Fruit fly (Drosophila melanogaster): ENCODE results near the gene CG10650.

The CG10650 gene

DNA sequence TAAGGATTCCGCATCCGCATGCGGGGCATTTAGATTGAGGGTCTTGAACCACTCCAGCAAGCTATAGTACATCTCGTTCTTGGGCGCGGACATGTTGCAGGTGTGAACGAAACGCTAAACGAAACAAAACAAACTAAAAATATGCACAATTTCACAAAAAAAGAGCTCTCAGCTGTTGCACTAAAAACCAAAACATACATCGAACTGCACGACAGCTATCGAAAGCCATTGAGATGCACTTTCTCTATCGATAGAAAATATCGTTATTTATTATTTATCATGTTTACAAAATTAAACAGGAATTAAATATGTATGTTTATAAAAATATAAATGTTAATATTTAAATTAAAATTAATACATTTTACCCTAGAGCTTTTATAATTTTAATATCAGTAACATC lies 37.6 kb upstream of the CG10650 start, which contains the start of gene hook (continued):
- TF ChIP-seq Dref (GFP tag; IDR thresholded peaks at IDR 0.05) (peak; percentile 69), hbn (GFP tag; IDR thresholded peaks at IDR 0.05; ENCODE audit: partially characterized antibody) (peak; percentile 75), Nf-YB (GFP tag; optimal IDR thresholded peaks at IDR 0.05) (no peak), CG6254 (GFP tag; optimal IDR thresholded peaks at IDR 0.05) (no peak), Atf3 (GFP tag; optimal IDR thresholded peaks at IDR 0.05) (no peak), inv (GFP tag; IDR thresholded peaks at IDR 0.05; ENCODE audit: partially characterized antibody) (peak; percentile 67), CG31388 (GFP tag; optimal IDR thresholded peaks at IDR 0.05) (no peak), disco-r (GFP tag; optimal IDR thresholded peaks at IDR 0.05) (no peak), Bteb2 (GFP tag; optimal IDR thresholded peaks at IDR 0.05) (no peak), unc-4 (GFP tag; IDR thresholded peaks at IDR 0.05; ENCODE audit: partially characterized antibody) (peak; percentile 72), CG15514 (GFP tag; optimal IDR thresholded peaks at IDR 0.05) (no peak), Oli (tag; optimal IDR thresholded peaks at IDR 0.05) (no peak), NC2α (GFP tag; optimal IDR thresholded peaks at IDR 0.05) (no peak), tio (GFP tag; optimal IDR thresholded peaks at IDR 0.05) (no peak), Fer3 (tag; optimal IDR thresholded peaks at IDR 0.05) (no peak), Xbp1 (GFP tag; optimal IDR thresholded peaks at IDR 0.05) (no peak), CG10267 (tag; optimal IDR thresholded peaks at IDR 0.05) (peak; percentile 22), Awh (GFP tag; IDR thresholded peaks at IDR 0.05) (no peak), tup (GFP tag; optimal IDR thresholded peaks at IDR 0.05) (no peak), CG9437 (GFP tag; optimal IDR thresholded peaks at IDR 0.05) (no peak), CG2889 (GFP tag; IDR thresholded peaks at IDR 0.05) (no peak), ERR (GFP tag; optimal IDR thresholded peaks at IDR 0.05) (no peak), sens-2 (GFP tag; IDR thresholded peaks at IDR 0.05) (no peak), CG16815 (GFP tag; optimal IDR thresholded peaks at IDR 0.05) (no peak), Hey (tag; optimal IDR thresholded peaks at IDR 0.05) (no peak), CG31441 (GFP tag; IDR thresholded peaks at IDR 0.05) (no peak), Mrtf (GFP tag; IDR thresholded peaks at IDR 0.05) (no peak), pfk (GFP tag; optimal IDR thresholded peaks at IDR 0.05) (no peak), Hmx (GFP tag; optimal IDR thresholded peaks at IDR 0.05) (no peak), CG17385 (GFP tag; optimal IDR thresholded peaks at IDR 0.05) (peak; percentile 6), CG8089 (GFP tag; optimal IDR thresholded peaks at IDR 0.05) (no peak), prd (optimal IDR thresholded peaks at IDR 0.05) (no peak), prd (GFP tag; IDR thresholded peaks at IDR 0.05) (no peak), CG10431 (GFP tag; optimal IDR thresholded peaks at IDR 0.05) (no peak), CG17361 (GFP tag; IDR thresholded peaks at IDR 0.05) (no peak), jigr1 (GFP tag; IDR thresholded peaks at IDR 0.05) (no peak), NfI (GFP tag; optimal IDR thresholded peaks at IDR 0.05) (no peak), lmd (GFP tag; IDR thresholded peaks at IDR 0.05) (no peak), CG11723 (GFP tag; optimal IDR thresholded peaks at IDR 0.05) (no peak), aop (GFP tag; IDR thresholded peaks at IDR 0.05) (no peak), stwl (tag; optimal IDR thresholded peaks at IDR 0.05) (peak; percentile 33), Dfd (GFP tag; optimal IDR thresholded peaks at IDR 0.05) (no peak), eyg (GFP tag; optimal IDR thresholded peaks at IDR 0.05) (no peak), B-H1 (GFP tag; IDR thresholded peaks at IDR 0.05) (no peak), Doc2 (GFP tag; IDR thresholded peaks at IDR 0.05) (no peak), nau (GFP tag; optimal IDR thresholded peaks at IDR 0.05) (no peak), HmgD (GFP tag; optimal IDR thresholded peaks at IDR 0.05) (no peak), CG11398 (GFP tag; optimal IDR thresholded peaks at IDR 0.05) (no peak), chm (GFP tag; IDR thresholded peaks at IDR 0.05) (no peak), yki (optimal IDR thresholded peaks at IDR 0.05) (no peak), CG42726 (GFP tag; IDR thresholded peaks at IDR 0.05; ENCODE audit: partially characterized antibody) (peak; percentile 55; the same call in 1 of the 2 replicates), stc (GFP tag; IDR thresholded peaks at IDR 0.05) (no peak), zen (tag; optimal IDR thresholded peaks at IDR 0.05) (no peak)

All from whole organism, embryonic.